Worm (Caenorhabditis elegans): Measurements from ENCODE around the gene sre-29.

The sre-29 gene

DNA sequence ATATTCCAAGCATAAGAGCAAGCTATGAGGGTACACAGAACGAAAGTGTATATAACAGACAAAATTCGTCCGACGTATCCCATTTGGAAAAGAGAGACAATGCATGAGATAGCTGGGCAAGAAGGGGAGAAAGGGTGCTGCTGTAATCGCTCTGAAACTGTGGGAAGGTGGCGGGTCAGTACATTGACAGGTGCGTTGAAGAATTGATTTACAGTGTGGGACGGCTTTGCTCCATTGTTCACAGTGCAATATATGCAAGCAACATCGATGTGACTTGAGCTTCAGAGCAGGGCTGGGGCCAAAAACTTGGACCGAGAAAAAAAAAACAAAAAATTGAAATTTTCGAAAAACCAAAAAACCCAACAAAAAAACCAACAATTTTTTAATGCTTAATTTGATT lies 8.4 kb upstream of the sre-29 start, which contains the start of gene F57G9.3:
Gene F57G9.3, minus strand, starts transcription at position 101 of the 400 bp plus-strand sequence.
- no peak for TF ChIP-seq unc-62 (GFP tag; optimal IDR thresholded peaks at IDR 0.05)

DNA sequence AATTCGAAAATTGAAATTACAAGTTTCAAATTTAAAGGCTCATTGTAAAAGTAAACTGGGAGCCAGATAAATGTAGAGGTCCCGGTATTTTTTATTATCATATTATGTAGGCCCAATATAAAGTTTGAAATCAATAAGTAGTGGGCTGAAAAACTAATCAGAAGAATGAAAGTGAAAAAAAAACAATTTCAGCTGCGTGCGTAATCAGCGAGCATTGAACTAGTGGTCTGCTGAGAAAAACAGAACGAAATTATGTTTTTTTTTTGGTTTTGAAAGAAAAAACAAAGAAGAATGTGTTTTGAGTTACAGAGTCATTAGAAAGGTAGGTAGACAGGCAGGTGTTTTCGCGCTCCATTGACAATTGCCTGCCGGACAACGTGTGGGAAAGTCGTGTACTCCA lies 7.0 kb upstream of the sre-29 start, which contains the start of gene sre-31:
Gene sre-31, minus strand, starts transcription at position 101 of the 400 bp plus-strand sequence.
- TF ChIP-seq unc-62 (GFP tag; optimal IDR thresholded peaks at IDR 0.05): no peak

DNA sequence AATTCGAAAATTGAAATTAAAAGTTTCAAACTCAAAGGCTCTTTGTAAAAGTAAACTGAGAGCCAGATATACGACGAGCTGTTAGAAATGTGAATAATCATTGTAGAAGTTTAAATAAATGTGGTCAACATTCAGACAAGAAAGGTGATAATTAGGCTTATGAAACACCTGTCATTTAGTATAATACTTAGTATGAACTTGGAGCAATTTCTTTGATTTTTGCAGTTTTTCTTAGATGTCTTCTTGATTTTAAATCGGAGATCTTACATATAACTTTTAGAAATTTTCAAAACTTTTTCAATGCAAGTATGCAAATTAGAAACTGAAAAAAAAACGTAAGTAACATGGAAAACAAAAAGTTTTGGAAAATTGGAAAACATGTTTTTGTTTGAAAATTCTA lies 4.7 kb upstream of the sre-29 start, which contains the start of gene sre-30:
Gene sre-30, minus strand, starts transcription at position 101 of the 400 bp plus-strand sequence.
- TF ChIP-seq unc-62 (GFP tag; optimal IDR thresholded peaks at IDR 0.05): no peak

DNA sequence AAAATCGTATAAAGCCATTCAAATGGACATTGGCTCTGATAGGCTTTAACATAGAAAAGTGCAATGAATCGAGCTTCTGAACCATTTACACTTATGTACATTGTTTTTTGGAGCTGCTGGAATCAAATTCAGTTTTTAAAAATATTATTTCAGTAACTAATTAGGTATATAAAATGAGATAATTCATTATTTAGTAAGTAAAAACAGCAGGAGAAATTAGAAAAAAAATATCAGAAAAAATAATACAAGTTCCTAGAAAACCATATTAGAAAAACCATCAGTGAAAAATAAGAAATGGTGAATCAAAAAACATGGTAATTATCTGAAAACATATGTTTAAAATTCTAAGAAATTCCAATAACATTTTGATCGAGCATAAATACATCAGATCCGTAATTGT lies 4.0 kb downstream of the sre-29 start, which contains the start of gene F57G9.7:
Gene F57G9.7, minus strand, starts transcription at position 101 of the 400 bp plus-strand sequence.
- no peak for TF ChIP-seq unc-62 (GFP tag; optimal IDR thresholded peaks at IDR 0.05)

DNA sequence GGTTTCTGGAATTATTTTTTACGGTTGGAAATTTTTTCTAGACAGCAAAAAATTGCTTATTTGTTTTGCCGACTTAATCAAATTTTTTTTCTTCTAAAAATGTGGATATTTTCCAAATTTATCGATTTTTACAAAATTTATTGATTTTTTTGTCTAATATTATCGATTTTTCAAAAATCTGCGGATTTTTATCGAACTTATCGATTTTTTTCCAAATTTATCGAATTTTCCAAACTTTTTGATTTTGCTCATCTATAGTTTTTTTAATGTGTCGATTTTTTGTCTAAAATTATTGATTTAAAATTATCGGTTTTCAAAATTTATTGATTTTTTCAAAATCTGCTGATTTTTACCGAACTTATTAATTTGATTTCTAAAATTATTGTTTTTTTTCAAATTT lies 7.6 kb downstream of the sre-29 start:
- no peak for TF ChIP-seq unc-62 (GFP tag; optimal IDR thresholded peaks at IDR 0.05)

DNA sequence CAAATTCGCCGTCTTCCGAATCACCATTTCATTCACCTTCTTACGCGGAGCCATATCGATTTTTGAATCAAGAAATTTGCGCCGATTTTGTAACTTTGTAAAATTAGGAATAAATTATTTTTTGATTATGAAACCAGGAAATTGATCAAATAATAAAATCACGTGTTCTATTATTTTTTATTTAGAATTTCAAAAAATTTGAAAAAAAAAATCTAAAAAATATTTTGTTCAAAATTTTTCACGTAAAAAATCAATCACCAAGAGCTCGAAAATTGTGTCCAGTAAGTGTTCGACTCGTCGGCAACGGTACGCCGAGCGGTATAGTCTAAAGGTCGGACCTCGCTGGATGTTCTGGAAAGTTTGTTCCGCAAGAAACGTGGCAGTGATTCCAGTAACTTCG lies 8.0 kb downstream of the sre-29 start, which contains the start of gene Y57A10B.7:
Gene Y57A10B.7, minus strand, starts transcription at position 101 of the 400 bp plus-strand sequence.
- TF ChIP-seq unc-62 (GFP tag; optimal IDR thresholded peaks at IDR 0.05): no peak

DNA sequence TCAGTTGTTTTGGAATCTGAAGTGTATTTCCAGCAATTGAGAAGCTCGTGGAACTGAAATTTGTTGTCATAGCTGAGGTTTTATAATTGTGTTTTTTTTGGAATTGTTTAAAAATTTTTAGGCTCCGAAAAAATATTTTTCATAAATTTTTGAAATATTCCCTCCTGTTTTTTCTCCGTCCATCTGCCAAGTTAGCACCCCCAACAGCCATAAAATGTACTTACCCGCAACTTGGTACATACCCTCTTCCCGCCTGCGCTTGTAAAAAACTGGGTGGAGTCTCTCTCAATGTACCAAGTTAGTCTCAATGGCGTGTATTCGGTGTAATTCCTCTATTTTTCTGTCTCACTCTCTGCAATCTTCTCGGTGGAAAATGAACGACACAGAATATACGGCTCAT lies 11.9 kb downstream of the sre-29 start, which contains the start of gene Y57A10B.6:
Gene Y57A10B.6, plus strand, starts transcription at position 301 of the 400 bp plus-strand sequence.
- TF ChIP-seq unc-62 (GFP tag; optimal IDR thresholded peaks at IDR 0.05): no peak

DNA sequence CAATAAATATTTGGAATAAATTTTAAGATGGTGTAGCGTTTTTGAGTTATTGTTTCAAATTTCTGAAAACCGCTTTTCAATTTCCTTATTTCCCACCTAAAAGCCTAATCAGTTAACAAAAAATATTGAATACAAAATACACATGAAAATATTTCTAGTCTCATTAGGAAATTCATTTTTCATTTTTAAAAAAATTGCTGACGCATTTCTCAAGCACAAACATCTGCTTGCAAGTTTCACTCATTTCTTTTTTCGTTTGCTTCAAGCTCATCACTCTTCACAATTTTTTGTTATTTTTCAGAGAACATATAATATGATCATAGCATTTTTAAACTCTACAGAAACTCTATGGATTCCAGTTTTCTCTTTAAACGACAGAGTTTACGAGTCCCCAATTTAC lies 13.7 kb downstream of the sre-29 start, which contains the start of gene sre-41:
Gene sre-41, plus strand, starts transcription at position 301 of the 400 bp plus-strand sequence.
- TF ChIP-seq unc-62 (GFP tag; optimal IDR thresholded peaks at IDR 0.05): no peak

DNA sequence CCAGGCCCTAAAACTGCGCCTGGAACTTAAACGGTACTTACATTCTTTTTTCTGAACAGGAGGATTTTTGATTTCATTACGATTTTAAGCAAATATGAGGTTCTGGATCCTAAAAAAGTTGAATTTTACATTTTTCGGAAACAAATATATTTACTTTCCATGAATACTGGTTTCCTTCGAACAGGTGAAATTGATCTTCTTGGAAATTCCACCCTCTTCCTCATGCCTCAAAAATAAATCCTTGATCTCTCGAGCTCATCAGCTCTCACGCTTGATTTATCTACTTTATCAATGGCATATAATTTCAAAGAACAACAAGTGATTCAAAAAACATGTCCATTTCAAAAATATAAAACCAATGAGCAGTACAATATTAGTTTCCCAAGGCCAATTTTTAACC lies 14.2 kb downstream of the sre-29 start:
- no peak for TF ChIP-seq unc-62 (GFP tag; optimal IDR thresholded peaks at IDR 0.05)

DNA sequence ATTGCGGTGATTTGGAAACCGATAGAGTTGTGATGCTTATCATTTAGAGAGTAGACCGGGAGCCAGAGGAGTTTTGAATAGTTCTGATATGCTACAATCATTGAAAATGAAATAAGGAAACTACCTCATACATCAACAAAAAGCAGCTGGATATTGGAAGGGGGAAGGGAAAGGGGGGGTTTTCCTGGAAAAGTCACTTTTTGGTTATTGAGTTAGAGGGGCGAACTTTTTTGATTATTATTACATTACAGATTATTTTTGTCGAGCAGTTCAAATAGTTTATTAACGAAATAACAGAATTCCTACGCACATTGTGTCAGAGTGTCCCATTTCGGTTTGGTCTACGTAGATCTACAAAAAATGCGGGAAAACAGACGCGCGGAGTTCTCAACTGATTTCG lies 14.9 kb downstream of the sre-29 start, which contains the start of gene sre-42:
Gene sre-42, minus strand, starts transcription at position 101 of the 400 bp plus-strand sequence.
- no peak for TF ChIP-seq unc-62 (GFP tag; optimal IDR thresholded peaks at IDR 0.05)

DNA sequence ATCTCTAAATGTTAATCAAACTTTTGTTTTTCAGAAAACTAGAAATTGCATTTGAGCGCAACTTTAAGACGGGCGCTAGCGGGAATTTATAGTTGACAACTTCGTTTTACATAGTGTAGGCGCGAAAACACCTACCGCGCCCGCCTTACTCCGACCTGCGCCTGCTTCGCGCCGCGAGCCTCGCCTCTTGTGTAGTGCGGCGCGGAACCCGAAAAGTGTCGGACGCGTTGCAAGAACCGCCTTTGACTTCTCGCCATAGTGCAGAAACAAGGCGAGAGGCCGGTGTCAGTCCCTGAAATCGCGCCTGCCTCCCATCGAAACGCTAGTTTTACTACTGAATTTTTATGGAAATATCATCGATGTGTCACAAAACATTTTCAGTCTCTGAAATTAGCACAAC lies 15.9 kb downstream of the sre-29 start:
- TF ChIP-seq unc-62 (GFP tag; optimal IDR thresholded peaks at IDR 0.05): no peak

DNA sequence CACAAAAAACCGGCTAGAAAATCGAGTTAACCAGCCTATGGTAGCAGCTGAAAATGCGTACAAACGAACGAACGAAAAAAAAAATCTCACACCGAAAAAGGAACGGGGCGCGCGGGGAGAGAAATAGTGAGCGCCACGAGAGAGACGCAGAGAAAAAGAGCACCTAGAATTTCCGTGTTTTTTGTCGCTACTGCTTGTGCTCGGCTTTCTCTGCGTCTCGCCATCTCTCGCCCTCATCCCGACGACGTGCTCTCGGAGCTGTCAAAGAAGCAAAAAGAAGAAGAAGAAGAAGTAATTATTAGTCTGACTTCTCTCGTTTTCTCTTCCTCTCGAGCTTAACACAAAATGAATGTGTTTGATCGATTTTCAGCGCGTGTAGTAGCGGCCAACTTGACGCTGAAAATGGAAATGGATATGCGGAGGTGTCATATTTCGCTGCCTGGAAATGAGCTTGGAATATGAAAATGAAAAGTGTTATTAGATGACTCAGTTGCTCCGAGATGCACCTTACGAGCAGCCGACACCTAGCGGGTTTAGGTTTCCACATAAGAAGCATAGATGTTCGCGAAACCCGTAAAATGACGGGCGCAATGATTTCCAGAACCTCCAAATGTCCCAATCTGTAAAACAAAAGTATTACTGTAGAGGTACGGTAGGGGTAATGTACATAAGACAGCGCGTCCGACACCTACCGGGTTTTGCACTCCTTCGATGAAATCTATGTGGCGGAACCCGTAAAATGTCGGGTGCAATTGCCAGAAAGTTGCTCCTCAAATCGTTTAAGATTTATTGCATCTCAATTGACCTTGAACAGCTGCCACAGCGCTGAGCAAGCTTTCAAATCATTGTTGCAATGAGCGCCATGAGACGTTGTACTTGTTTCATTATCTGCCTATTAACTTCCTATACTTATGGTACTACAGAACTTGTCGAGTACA lies 18.8 kb downstream of the sre-29 start, which contains the start of gene btb-14:
Gene btb-14, plus strand, starts transcription at position 839 of the 938 bp plus-strand sequence.
- no peak for TF ChIP-seq unc-62 (GFP tag; optimal IDR thresholded peaks at IDR 0.05)

DNA sequence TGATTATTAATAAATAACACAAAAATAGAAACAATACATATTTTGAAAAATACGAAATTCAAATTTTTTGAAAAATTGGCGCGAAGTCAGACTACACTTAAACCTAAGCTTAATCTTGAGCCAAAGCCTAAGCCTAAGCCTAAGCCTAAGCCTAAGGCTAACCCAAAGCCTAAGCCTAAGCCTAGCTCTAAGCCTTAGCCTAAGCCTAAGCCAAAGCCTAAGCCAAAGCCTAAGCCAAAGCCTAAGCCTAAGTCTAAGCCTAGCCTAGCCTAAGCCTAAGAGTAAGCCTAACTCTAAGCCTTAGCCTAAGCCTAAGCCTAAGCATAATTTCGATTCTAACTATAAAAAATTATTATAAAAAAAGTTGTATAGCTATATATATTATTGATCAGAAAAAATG lies 20.8 kb downstream of the sre-29 start:
- no peak for TF ChIP-seq unc-62 (GFP tag; optimal IDR thresholded peaks at IDR 0.05)

DNA sequence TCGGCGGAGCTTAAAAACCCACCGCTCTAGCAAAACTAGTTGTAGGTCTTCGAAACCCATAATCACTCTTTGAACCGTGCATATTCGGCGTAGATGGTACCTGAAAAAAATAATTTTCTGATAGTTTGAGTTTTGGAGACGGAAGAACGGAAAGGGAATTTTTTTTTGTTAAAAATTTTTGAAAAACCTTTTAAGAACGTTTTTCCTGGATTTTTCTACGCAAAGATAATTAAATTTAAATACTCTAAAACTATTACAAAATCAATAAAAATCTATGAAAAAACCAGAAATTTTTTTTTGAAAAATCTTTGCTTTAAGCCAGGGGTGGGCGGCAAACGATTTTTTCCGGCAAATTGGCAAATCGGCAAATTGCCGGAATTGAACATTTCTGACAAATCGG lies 22.3 kb downstream of the sre-29 start, which contains the start of gene marc-5:
Gene marc-5, minus strand, starts transcription at position 101 of the 400 bp plus-strand sequence.
- no peak for TF ChIP-seq unc-62 (GFP tag; optimal IDR thresholded peaks at IDR 0.05)

DNA sequence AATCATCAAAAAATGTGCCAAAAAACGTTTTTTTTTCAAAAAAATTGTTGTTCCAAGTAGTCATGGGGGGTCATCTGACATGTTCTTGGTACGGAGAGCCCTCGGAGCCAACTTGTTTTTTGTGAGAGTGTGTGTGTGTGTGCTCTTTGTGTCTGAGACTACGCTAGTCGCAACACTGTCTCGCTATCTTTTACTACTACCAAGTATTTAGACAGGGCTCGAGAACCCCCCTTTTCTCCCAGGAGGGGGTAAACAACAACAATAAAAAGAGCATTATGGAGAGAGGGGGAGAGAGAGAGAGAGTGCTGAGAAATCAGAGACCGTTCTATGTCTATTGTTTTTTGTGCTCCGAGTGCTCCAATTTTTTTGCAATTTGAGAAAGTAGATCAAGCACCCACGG lies 22.9 kb downstream of the sre-29 start:
- TF ChIP-seq unc-62 (GFP tag; optimal IDR thresholded peaks at IDR 0.05): no peak

DNA sequence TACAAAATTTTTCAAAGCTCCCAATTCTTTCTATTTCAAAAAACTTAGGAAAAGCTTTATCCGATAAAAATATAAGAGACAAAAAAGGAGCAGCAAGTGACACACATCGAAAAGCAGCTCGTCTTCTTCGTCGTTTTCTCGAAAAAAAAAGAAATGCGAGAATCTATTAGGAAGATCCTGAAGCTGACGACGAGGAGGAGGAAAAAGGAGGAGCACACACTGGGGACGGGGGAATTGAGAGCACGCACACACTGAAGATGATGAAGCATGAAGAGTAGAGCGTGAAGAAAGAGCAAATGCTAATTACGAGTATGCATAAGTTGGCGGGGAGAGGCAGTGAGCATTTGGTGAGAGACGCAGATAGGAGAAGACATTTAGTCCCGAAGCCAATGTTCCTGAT lies 27.8 kb downstream of the sre-29 start:
- TF ChIP-seq unc-62 (GFP tag; optimal IDR thresholded peaks at IDR 0.05): no peak

Data from whole organism, dauer.